Fruit fly (Drosophila melanogaster): ENCODE results near the gene Naglu.
A peak's percentile ranks its signal among the peaks of the same experiment; 100 is the strongest.

DNA sequence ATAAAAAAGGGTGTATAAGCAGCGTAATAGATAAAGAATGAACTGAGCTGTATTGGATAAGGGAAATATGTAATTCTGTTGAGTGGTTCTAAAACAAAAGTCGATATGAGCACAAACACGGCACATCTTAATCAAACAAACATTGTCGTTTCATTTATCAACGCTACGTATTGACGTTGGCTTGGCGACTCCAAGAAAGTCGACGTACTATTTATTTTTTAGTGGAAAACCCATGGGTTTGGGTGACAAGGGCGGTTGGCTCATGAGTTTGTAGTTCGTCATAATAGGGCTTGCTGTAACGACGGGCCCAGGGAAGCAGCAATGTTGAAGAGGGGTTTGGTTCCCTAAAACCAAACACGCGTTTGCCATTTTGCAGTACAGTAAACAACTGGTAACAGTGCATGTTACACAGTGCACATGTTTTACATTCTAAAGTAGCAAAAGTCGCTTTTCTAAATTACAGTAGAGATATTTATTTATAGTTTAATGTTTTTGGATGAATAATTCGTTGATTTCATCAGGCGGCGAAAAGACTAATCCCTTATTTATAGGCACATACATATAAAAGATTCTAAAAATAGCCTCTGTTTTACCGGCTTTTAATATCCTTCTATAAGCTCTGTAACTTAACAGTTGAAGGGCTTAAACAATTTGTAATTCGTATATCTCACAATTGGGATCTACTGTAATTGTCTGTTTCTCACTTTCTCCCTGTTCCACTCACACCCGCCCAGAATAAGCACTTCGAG, 50.3 kb downstream of the Naglu start:
- TF ChIP-seq CG7101 (tag; optimal IDR thresholded peaks at IDR 0.05) (peak; percentile 64), tj (GFP tag; optimal IDR thresholded peaks at IDR 0.05) (peak; percentile 34), CG11617 (GFP tag; optimal IDR thresholded peaks at IDR 0.05) (peak; percentile 68), pad (GFP tag; optimal IDR thresholded peaks at IDR 0.05) (peak; percentile 75), CG14711 (tag; optimal IDR thresholded peaks at IDR 0.05) (peak; percentile 9)

Data from whole organism, adult.